Worm (Caenorhabditis elegans) whole organism, L4 larva: Measurements from ENCODE around the gene C04A2.15.
A peak's percentile ranks its signal among the peaks of the same experiment; 100 is the strongest.

Experiments used
- F10B5.3 ChIP-seq: sonication (generic microtip); optimal IDR thresholded peaks from 2 replicates; lab custom pipeline; 2016; ENCODE audit warnings: mild to moderate bottlenecking, missing genetic modification characterization, missing compliant biosample characterization
- F26F4.8 ChIP-seq: fragments of 200-800 bp; sonication (Bioruptor generic); conservative IDR thresholded peaks from 2 replicates; pipeline ENCODE4 v1.3.6; 2022; ENCODE audit warnings: missing genetic modification characterization, missing compliant biosample characterization
- F37D6.2 ChIP-seq: sonication (generic microtip); optimal IDR thresholded peaks from 2 replicates; lab custom pipeline; 2016; ENCODE audit warnings: mild to moderate bottlenecking, missing genetic modification characterization, missing compliant biosample characterization
- R02D3.7 ChIP-seq: fragments of 150-350 bp; sonication (generic microtip); optimal IDR thresholded peaks from 3 replicates; lab custom pipeline; 2014; ENCODE audit warnings: missing biosample characterization, missing genetic modification characterization
- T20F7.1 ChIP-seq: fragments of 200-800 bp; sonication (Bioruptor generic); optimal IDR thresholded peaks from 2 replicates; lab custom pipeline; 2018; ENCODE audit warnings: mild to moderate bottlenecking, missing genetic modification characterization, missing compliant biosample characterization
- T26A8.4 ChIP-seq: fragments of 200-800 bp; sonication (Bioruptor generic); IDR thresholded peaks from 2 replicates; pipeline ENCODE4 v1.3.6; 2022; ENCODE audit warnings: missing genetic modification characterization, missing compliant biosample characterization
- Y75B8A.6 ChIP-seq: fragments of 200-800 bp; sonication (Bioruptor generic); IDR thresholded peaks from 2 replicates; pipeline ENCODE4 v1.3.6; 2022; ENCODE audit warnings: missing genetic modification reagents, missing genetic modification characterization, missing compliant biosample characterization
- aha-1 ChIP-seq: fragments of 150-350 bp; peaks from one replicate; lab custom pipeline; 2014; ENCODE audit warnings: missing biosample characterization, missing genetic modification characterization
- ceh-44 ChIP-seq: fragments of 200-800 bp; sonication (Bioruptor generic); IDR thresholded peaks from 2 replicates; pipeline ENCODE4 v1.3.6; 2022; ENCODE audit warnings: missing genetic modification reagents, missing genetic modification characterization, missing compliant biosample characterization
- ces-1 ChIP-seq: fragments of 150-350 bp; sonication (generic microtip); optimal IDR thresholded peaks from 4 replicates; lab custom pipeline; 2014; ENCODE audit warnings: missing biosample characterization, missing genetic modification reagents, missing genetic modification characterization
- ctbp-1 ChIP-seq: fragments of 200-800 bp; sonication (Bioruptor generic); IDR thresholded peaks from 2 replicates; pipeline ENCODE4 v1.3.6; 2022; ENCODE audit warnings: missing genetic modification reagents, missing genetic modification characterization, missing compliant biosample characterization
- daf-12 ChIP-seq: fragments of 150-350 bp; optimal IDR thresholded peaks from 2 replicates; lab custom pipeline; 2014; ENCODE audit warnings: missing biosample characterization, missing genetic modification reagents, missing genetic modification characterization
- daf-8 ChIP-seq: fragments of 200-800 bp; sonication (Bioruptor generic); IDR thresholded peaks from 2 replicates; pipeline ENCODE4 v1.3.6; 2022; ENCODE audit warnings: missing genetic modification characterization, missing compliant biosample characterization
- egl-27 ChIP-seq: sonication (generic microtip); optimal IDR thresholded peaks from 3 replicates; lab custom pipeline; 2017; ENCODE audit warnings: missing biosample characterization, missing genetic modification reagents, missing genetic modification characterization
- fkh-10 ChIP-seq: fragments of 150-350 bp; optimal IDR thresholded peaks from 2 replicates; lab custom pipeline; 2014; ENCODE audit warnings: missing biosample characterization, missing genetic modification reagents, missing genetic modification characterization
- hif-1 ChIP-seq, 2 experiments: sonication (generic microtip); optimal IDR thresholded peaks; 2 replicates each; lab custom pipeline; 2016 to 2017; ENCODE audit warnings: missing compliant biosample characterization in 2 of 2, missing genetic modification characterization in 2 of 2, missing genetic modification reagents in 2 of 2, missing genotype in 2 of 2, mild to moderate bottlenecking in 1 of 2
- hmg-1.1 ChIP-seq: fragments of 200-800 bp; sonication (Bioruptor generic); IDR thresholded peaks from 2 replicates; pipeline ENCODE4 v1.3.6; 2022; ENCODE audit warnings: missing genetic modification reagents, missing genetic modification characterization, missing compliant biosample characterization
- jun-1 ChIP-seq: fragments of 150-350 bp; optimal IDR thresholded peaks from 2 replicates; lab custom pipeline; 2014; ENCODE audit warnings: missing biosample characterization, missing genetic modification reagents, missing genetic modification characterization
- lin-15B ChIP-seq: fragments of 150-350 bp; sonication (generic microtip); optimal IDR thresholded peaks from 3 replicates; lab custom pipeline; 2014; ENCODE audit warnings: missing biosample characterization, missing genetic modification characterization
- lin-29 ChIP-seq: fragments of 200-800 bp; sonication (Bioruptor generic); IDR thresholded peaks from 2 replicates; pipeline ENCODE4 v1.3.6; 2022; ENCODE audit warnings: missing genetic modification reagents, missing genetic modification characterization, missing compliant biosample characterization
- lin-38 ChIP-seq: fragments of 200-800 bp; sonication (Bioruptor generic); IDR thresholded peaks from 2 replicates; pipeline ENCODE4 v1.3.6; 2022; ENCODE audit warnings: missing genetic modification reagents, missing genetic modification characterization, missing compliant biosample characterization
- lir-3 ChIP-seq: sonication (generic microtip); optimal IDR thresholded peaks from 2 replicates; lab custom pipeline; 2016; ENCODE audit warnings: mild to moderate bottlenecking, missing genetic modification characterization, missing compliant biosample characterization
- lsy-2 ChIP-seq, 2 experiments: fragments of 150-350 bp in 1 of 2; sonication (generic microtip) in 1 of 2; optimal IDR thresholded peaks; 2 replicates each; lab custom pipeline; 2014 to 2017; ENCODE audit warnings: missing biosample characterization in 2 of 2, missing genetic modification characterization in 2 of 2
- mdl-1 ChIP-seq, 2 experiments: fragments of 150-350 bp in 1 of 2; sonication (generic microtip) in 1 of 2; optimal IDR thresholded peaks; 2 replicates each; lab custom pipeline; 2014 to 2017; ENCODE audit warnings: missing biosample characterization in 2 of 2, missing genetic modification characterization in 2 of 2
- nhr-237 ChIP-seq: sonication (generic microtip); optimal IDR thresholded peaks from 2 replicates; lab custom pipeline; 2017; ENCODE audit warnings: missing biosample characterization, missing genetic modification characterization
- nhr-76 ChIP-seq: fragments of 150-350 bp; optimal IDR thresholded peaks from 2 replicates; lab custom pipeline; 2014; ENCODE audit warnings: missing biosample characterization, missing genetic modification characterization
- rbr-2 ChIP-seq: sonication (generic microtip); optimal IDR thresholded peaks from 2 replicates; lab custom pipeline; 2016; ENCODE audit warnings: missing genotype, missing genetic modification characterization, missing compliant biosample characterization
- saeg-2 ChIP-seq: fragments of 200-800 bp; sonication (Bioruptor generic); IDR thresholded peaks from 2 replicates; pipeline ENCODE4 v1.3.6; 2022; ENCODE audit warnings: missing genetic modification reagents, missing genetic modification characterization, missing compliant biosample characterization
- skn-1 ChIP-seq: fragments of 150-350 bp; optimal IDR thresholded peaks from 2 replicates; lab custom pipeline; 2014; ENCODE audit warnings: missing biosample characterization, missing genetic modification characterization
- spr-3 ChIP-seq: fragments of 200-800 bp; sonication (Bioruptor generic); optimal IDR thresholded peaks from 2 replicates; lab custom pipeline; 2018; ENCODE audit warnings: mild to moderate bottlenecking, missing genetic modification characterization, missing compliant biosample characterization
- unc-39 ChIP-seq: sonication (generic microtip); optimal IDR thresholded peaks from 2 replicates; lab custom pipeline; 2017; ENCODE audit warnings: missing biosample characterization, missing genetic modification characterization
- unc-62 ChIP-seq, 3 experiments: fragments of 150-350 bp in 1 of 3; sonication (generic microtip); optimal IDR thresholded peaks in 2 of 3; peaks in 1 of 3; 1 replicate in 1 of 3; 2 replicates in 2 of 3; lab custom pipeline; 2014 to 2017; ENCODE audit warnings: missing biosample characterization in 3 of 3, missing genetic modification characterization in 3 of 3, missing genetic modification reagents in 3 of 3, missing genotype in 1 of 3
- zip-11 ChIP-seq: fragments of 200-800 bp; sonication (Bioruptor generic); IDR thresholded peaks from 2 replicates; pipeline ENCODE4 v1.3.6; 2022; ENCODE audit warnings: missing genetic modification characterization, missing compliant biosample characterization
- ztf-7 ChIP-seq: fragments of 150-350 bp; optimal IDR thresholded peaks from 2 replicates; lab custom pipeline; 2014; ENCODE audit warnings: missing biosample characterization, missing genetic modification characterization

Gene C04A2.15

ce11 chrII:6851938-6852337 lies at the start of gene C04A2.15:
Gene C04A2.15, plus strand, starts transcription at chrII:6852236.
- peak; percentile 21 for TF ChIP-seq aha-1 (tag; lab: Kevin White, UChicago)
- no peak for TF ChIP-seq lin-15B
- TF ChIP-seq daf-12 (tag; lab: Kevin White, UChicago): no peak
- TF ChIP-seq daf-8 (GFP tag; lab: Robert Waterston, UW): no peak
- TF ChIP-seq hif-1 (tag; optimal IDR thresholded peaks at IDR 0.05; lab: Kevin White, UChicago): no peak
- TF ChIP-seq, all 104 proteins: peak for 1

- TF ChIP-seq lin-29 (GFP tag; lab: Robert Waterston, UW): no peak
- TF ChIP-seq spr-3 (GFP tag; lab: Kevin White, UChicago): no peak
- no peak for TF ChIP-seq egl-27 (tag; lab: Kevin White, UChicago)
- no peak for TF ChIP-seq mdl-1 (tag; optimal IDR thresholded peaks at IDR 0.05; lab: Kevin White, UChicago)
- TF ChIP-seq ces-1: no peak
- no peak for TF ChIP-seq unc-39 (tag; lab: Kevin White, UChicago)
- TF ChIP-seq skn-1 (tag; lab: Kevin White, UChicago): no peak
- TF ChIP-seq Y75B8A.6 (GFP tag; lab: Robert Waterston, UW): no peak
- no peak for TF ChIP-seq nhr-237 (tag; lab: Kevin White, UChicago)
- TF ChIP-seq ztf-7 (tag; lab: Kevin White, UChicago): no peak
- no peak for TF ChIP-seq F10B5.3 (tag; lab: Kevin White, UChicago)
Measured at ce11 chrII:6803024-6803423, 49.0 kb upstream of the C04A2.15 start, which contains the start of gene tab-1. Gene tab-1, plus strand, starts transcription at chrII:6803324.

ce11 chrII:6807162-6807561 lies 44.9 kb upstream of the C04A2.15 start, which contains the start of gene F31E8.5:
Gene F31E8.5, minus strand, starts transcription at chrII:6807262.
- TF ChIP-seq lin-15B: no peak
- TF ChIP-seq F26F4.8 (GFP tag; lab: Robert Waterston, UW): no peak
- no peak for TF ChIP-seq saeg-2 (GFP tag; lab: Robert Waterston, UW)
- TF ChIP-seq R02D3.7 (tag; lab: Kevin White, UChicago): no peak

DNA sequence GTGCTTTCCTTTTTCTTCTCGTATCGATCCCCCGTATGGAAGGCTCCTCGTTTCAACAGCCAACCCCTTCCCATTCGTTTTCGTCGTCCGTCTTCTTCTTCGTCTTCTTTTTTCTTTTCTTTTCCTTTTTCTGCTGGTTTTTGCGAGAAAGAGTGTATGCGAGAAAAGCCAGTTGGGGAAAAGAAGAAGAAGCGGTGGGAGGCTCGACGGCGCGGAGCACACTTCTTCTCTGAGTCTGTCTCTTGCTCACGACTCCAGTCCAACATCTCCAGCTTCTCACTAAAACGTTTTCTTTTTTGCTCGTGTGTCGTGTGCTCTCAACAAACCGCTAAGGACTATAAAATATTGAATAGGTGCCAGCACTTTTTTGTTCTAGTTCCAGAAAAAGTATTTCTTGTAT lies 43.5 kb upstream of the C04A2.15 start:
- no peak for TF ChIP-seq T20F7.1 (GFP tag; lab: Kevin White, UChicago)
- TF ChIP-seq rbr-2 (tag; lab: Kevin White, UChicago): peak; percentile 53
- peak; percentile 52 for TF ChIP-seq F37D6.2
- peak; percentile 96 for TF ChIP-seq aha-1 (tag; lab: Kevin White, UChicago)
- TF ChIP-seq fkh-10 (GFP tag; lab: Kevin White, UChicago): peak; percentile 74
- no peak for TF ChIP-seq spr-3 (GFP tag; lab: Kevin White, UChicago)
- TF ChIP-seq lir-3 (tag; lab: Kevin White, UChicago): no peak
- no peak for TF ChIP-seq daf-8 (GFP tag; lab: Robert Waterston, UW)
- peak in 1 of 2 experiments; percentile 18 for TF ChIP-seq lsy-2 (tag; optimal IDR thresholded peaks at IDR 0.05; lab: Kevin White, UChicago)
- TF ChIP-seq ctbp-1 (GFP tag; lab: Robert Waterston, UW): 0 out of 2 replicates have a peak, but pooled peaks have one; percentile 39
- peak; percentile 75 for TF ChIP-seq hmg-1.1 (GFP tag; lab: Robert Waterston, UW)
- TF ChIP-seq nhr-76 (tag; lab: Kevin White, UChicago): no peak
- peak in 1 of 2 experiments; percentile 14 for TF ChIP-seq mdl-1 (tag; optimal IDR thresholded peaks at IDR 0.05; lab: Kevin White, UChicago)
- TF ChIP-seq unc-62 (GFP tag; optimal IDR thresholded peaks at IDR 0.05 in 1 of 2; lab: Kevin White, UChicago): peak in 1 of 2 experiments; percentile 92
- no peak for TF ChIP-seq unc-62 (tag; optimal IDR thresholded peaks at IDR 0.05; lab: Kevin White, UChicago)

DNA sequence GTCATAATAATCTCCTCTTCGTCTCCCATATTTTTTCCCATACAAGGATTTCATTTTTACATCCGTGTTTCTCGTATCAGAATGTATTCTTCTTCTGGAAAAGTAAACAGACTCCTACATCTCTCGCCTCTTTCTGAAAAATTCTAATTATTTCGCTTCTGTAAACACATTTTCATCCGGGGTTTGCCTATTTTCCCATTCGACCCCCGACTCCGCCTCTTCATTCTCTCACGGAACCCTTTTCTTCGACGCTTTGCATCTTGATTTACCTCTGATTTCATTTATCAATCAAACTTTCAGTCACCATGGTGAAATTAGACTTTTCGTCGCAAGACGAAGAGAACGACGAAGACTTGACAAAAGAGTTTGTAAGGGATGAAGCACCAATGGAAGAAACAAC lies 41.4 kb upstream of the C04A2.15 start, which contains the start of gene snt-1:
Gene snt-1, plus strand, starts transcription at position 301 of the 400 bp plus-strand sequence.
- TF ChIP-seq spr-3 (GFP tag; lab: Kevin White, UChicago) (no peak), jun-1 (no peak), zip-11 (GFP tag; lab: Robert Waterston, UW) (no peak), ceh-44 (no peak), hif-1 (tag; optimal IDR thresholded peaks at IDR 0.05; lab: Kevin White, UChicago) (no peak), lin-38 (GFP tag; lab: Robert Waterston, UW) (no peak), aha-1 (tag; lab: Kevin White, UChicago) (peak; percentile 35), T26A8.4 (no peak)
